Worm (Caenorhabditis elegans) whole organism, L4/young adult: ENCODE data around the gene B0273.115.
"Not testable (repeated sequence)": the region's sequence is repeated elsewhere in the genome, so short reads cannot be mapped to it uniquely, and the experiment has no call there.

Experiments
- W03F9.2 ChIP-seq: fragments of 150-350 bp; optimal IDR thresholded peaks from 2 replicates; lab custom pipeline; 2014; ENCODE audit warnings: missing biosample characterization, missing genetic modification characterization
- dao-5 ChIP-seq: sonication (generic microtip); optimal IDR thresholded peaks from 2 replicates; lab custom pipeline; 2016; ENCODE audit warnings: missing genotype, missing genetic modification characterization, moderate library complexity, missing compliant biosample characterization
- him-1 ChIP-seq: sonication (generic microtip); optimal IDR thresholded peaks from 2 replicates; lab custom pipeline; 2016; ENCODE audit warnings: missing genotype, missing genetic modification reagents, missing genetic modification characterization, missing compliant biosample characterization

Gene B0273.115

ce11 chrIV:5493135-5493534 is 2.2 kb upstream of the B0273.115 start:
- TF ChIP-seq W03F9.2 (tag; lab: Kevin White, UChicago) (no peak), him-1 (tag; lab: Kevin White, UChicago) (no peak), dao-5 (tag; lab: Kevin White, UChicago) (no peak)

ce11 chrIV:5492196-5492595 is 1.2 kb upstream of the B0273.115 start:
- TF ChIP-seq dao-5 (tag; lab: Kevin White, UChicago) (no peak), him-1 (tag; lab: Kevin White, UChicago) (no peak), W03F9.2 (tag; lab: Kevin White, UChicago) (no peak)

ce11 chrIV:5486208-5486731 is 4.7 kb downstream of the B0273.115 start, which contains the start of the genes snpc-3.1 and puf-7:
TSS of gene snpc-3.1 (minus strand) at chrIV:5486258.
TSS of gene puf-7 (plus strand) at chrIV:5486713.
- TF ChIP-seq him-1, dao-5, W03F9.2 (tag; lab: Kevin White, UChicago): not testable (repeated sequence)

ce11 chrIV:5482723-5483122 is 8.2 kb downstream of the B0273.115 start, which contains the start of gene T11F8.5:
TSS of gene T11F8.5 (plus strand) at chrIV:5483023.
- TF ChIP-seq W03F9.2 (tag; lab: Kevin White, UChicago) (no peak), him-1 (tag; lab: Kevin White, UChicago) (no peak), dao-5 (tag; lab: Kevin White, UChicago) (no peak)

- TF ChIP-seq W03F9.2 (tag; lab: Kevin White, UChicago) (no peak), dao-5 (tag; lab: Kevin White, UChicago) (no peak), him-1 (tag; lab: Kevin White, UChicago) (no peak)
Observed at ce11 chrIV:5482231-5482630, 8.7 kb downstream of the B0273.115 start, which contains the start of gene T11F8.12. TSS of gene T11F8.12 (minus strand) at chrIV:5482331.

- TF ChIP-seq him-1 (tag; lab: Kevin White, UChicago) (no peak), W03F9.2 (tag; lab: Kevin White, UChicago) (no peak), dao-5 (tag; lab: Kevin White, UChicago) (no peak)
Observed at ce11 chrIV:5479289-5479688, 11.7 kb downstream of the B0273.115 start, which contains the start of gene T11F8.1. TSS of gene T11F8.1 (plus strand) at chrIV:5479589.

- no peak for TF ChIP-seq W03F9.2 (tag; lab: Kevin White, UChicago)
- TF ChIP-seq dao-5 (tag; lab: Kevin White, UChicago): no peak
- TF ChIP-seq him-1 (tag; lab: Kevin White, UChicago): no peak
Observed at ce11 chrIV:5476468-5476867, 14.5 kb downstream of the B0273.115 start, which contains the start of gene T11F8.4. TSS of gene T11F8.4 (minus strand) at chrIV:5476568.

ce11 chrIV:5473098-5473497 is 17.9 kb downstream of the B0273.115 start:
- no peak for TF ChIP-seq him-1 (tag; lab: Kevin White, UChicago)
- TF ChIP-seq W03F9.2 (tag; lab: Kevin White, UChicago): no peak
- TF ChIP-seq dao-5 (tag; lab: Kevin White, UChicago): no peak

ce11 chrIV:5469739-5470138 is 21.2 kb downstream of the B0273.115 start, which contains the start of gene rme-2:
TSS of gene rme-2 (plus strand) at chrIV:5470026.
- TF ChIP-seq him-1 (tag; lab: Kevin White, UChicago): no peak
- no peak for TF ChIP-seq dao-5 (tag; lab: Kevin White, UChicago)
- no peak for TF ChIP-seq W03F9.2 (tag; lab: Kevin White, UChicago)

- not testable (repeated sequence) for TF ChIP-seq him-1, dao-5, W03F9.2 (tag; lab: Kevin White, UChicago)
Observed at ce11 chrIV:5464403-5464802, 26.6 kb downstream of the B0273.115 start, which contains the start of gene Y52D5A.2. TSS of gene Y52D5A.2 (minus strand) at chrIV:5464503.

ce11 chrIV:5462820-5463219 is 28.1 kb downstream of the B0273.115 start:
- TF ChIP-seq W03F9.2 (tag; lab: Kevin White, UChicago) (no peak), dao-5 (tag; lab: Kevin White, UChicago) (no peak), him-1 (tag; lab: Kevin White, UChicago) (no peak)

- TF ChIP-seq W03F9.2, him-1, dao-5 (tag; lab: Kevin White, UChicago): not testable (repeated sequence)
Observed at ce11 chrIV:5455999-5456398, 35.0 kb downstream of the B0273.115 start, which contains the start of gene Y4C6A.3. TSS of gene Y4C6A.3 (minus strand) at chrIV:5456099.

- TF ChIP-seq dao-5 (tag; lab: Kevin White, UChicago) (no peak), him-1 (tag; lab: Kevin White, UChicago) (no peak), W03F9.2 (tag; lab: Kevin White, UChicago) (no peak)
Observed at ce11 chrIV:5452667-5453066, 38.3 kb downstream of the B0273.115 start, which contains the start of gene Y4C6A.4. TSS of gene Y4C6A.4 (plus strand) at chrIV:5452967.
